Worm (Caenorhabditis elegans) whole organism, L4 larva: Measurements from ENCODE around the gene clec-148.

Experiments
- F37D6.2 ChIP-seq: sonication (generic microtip); optimal IDR thresholded peaks from 2 replicates; lab custom pipeline; 2016; ENCODE audit warnings: mild to moderate bottlenecking, missing genetic modification characterization, missing compliant biosample characterization
- R02D3.7 ChIP-seq: fragments of 150-350 bp; sonication (generic microtip); optimal IDR thresholded peaks from 3 replicates; lab custom pipeline; 2014; ENCODE audit warnings: missing biosample characterization, missing genetic modification characterization
- aly-2 ChIP-seq: sonication (generic microtip); optimal IDR thresholded peaks from 2 replicates; lab custom pipeline; 2018; ENCODE audit warnings: missing biosample characterization, missing genetic modification characterization
- lin-15B ChIP-seq: fragments of 150-350 bp; sonication (generic microtip); optimal IDR thresholded peaks from 3 replicates; lab custom pipeline; 2014; ENCODE audit warnings: missing biosample characterization, missing genetic modification characterization
- lin-39 ChIP-seq: fragments of 150-350 bp; optimal IDR thresholded peaks from 2 replicates; lab custom pipeline; 2014; ENCODE audit warnings: missing biosample characterization, missing genetic modification reagents, missing genetic modification characterization
- nhr-76 ChIP-seq: fragments of 150-350 bp; optimal IDR thresholded peaks from 2 replicates; lab custom pipeline; 2014; ENCODE audit warnings: missing biosample characterization, missing genetic modification characterization

ce11 chrIII:179123-179592 lies 3.5 kb upstream of the clec-148 start, which contains the start of gene F40G9.6:
- TF ChIP-seq F37D6.2 (tag; lab: Kevin White, UChicago): no peak
- no peak for TF ChIP-seq R02D3.7
- no peak for TF ChIP-seq lin-39 (tag; lab: Kevin White, UChicago)
- TF ChIP-seq lin-15B: no peak
- TF ChIP-seq aly-2: no peak
- TF ChIP-seq nhr-76 (tag; lab: Kevin White, UChicago): no peak
